Worm (Caenorhabditis elegans): Measurements from ENCODE around the gene W03A5.6.

ce11 chrIII:5389365-5389764, 51.1 kb downstream of the W03A5.6 start:
- TF ChIP-seq nhr-11 (tag; optimal IDR thresholded peaks at IDR 0.05): no peak
- TF ChIP-seq pros-1 (tag; optimal IDR thresholded peaks at IDR 0.05): no peak
- TF ChIP-seq dmd-4 (tag; optimal IDR thresholded peaks at IDR 0.05; ENCODE audit: borderline replicate concordance): no peak
- TF ChIP-seq pqm-1 (tag; optimal IDR thresholded peaks at IDR 0.05): no peak
- no peak for TF ChIP-seq unc-55 (GFP tag; optimal IDR thresholded peaks at IDR 0.05)
